Worm (Caenorhabditis elegans) whole organism, L4 larva: ENCODE measurements around the gene clu-1.

ENCODE experiments used
- R02D3.7 ChIP-seq: fragments of 150-350 bp; sonication (generic microtip); optimal IDR thresholded peaks from 3 replicates; lab custom pipeline; 2014; ENCODE audit warnings: missing biosample characterization, missing genetic modification characterization
- T26A8.4 ChIP-seq: fragments of 200-800 bp; sonication (Bioruptor generic); IDR thresholded peaks from 2 replicates; pipeline ENCODE4 v1.3.6; 2022; ENCODE audit warnings: missing genetic modification characterization, missing compliant biosample characterization
- Y48G9A.11 ChIP-seq: fragments of 200-800 bp; sonication (Bioruptor generic); IDR thresholded peaks from 2 replicates; pipeline ENCODE4 v1.3.6; 2022; ENCODE audit warnings: missing genetic modification reagents, missing genetic modification characterization, missing compliant biosample characterization
- ama-1 ChIP-seq: fragments of 150-350 bp; optimal IDR thresholded peaks from 2 replicates; lab custom pipeline; 2014; ENCODE audit warnings: inconsistent platforms, mixed read lengths
- ceh-20 ChIP-seq: fragments of 200-800 bp; sonication (Bioruptor generic); IDR thresholded peaks from 2 replicates; pipeline ENCODE4 v1.3.6; 2022; ENCODE audit warnings: missing genetic modification reagents, missing genetic modification characterization, missing compliant biosample characterization
- ceh-28 ChIP-seq: fragments of 150-350 bp; optimal IDR thresholded peaks from 2 replicates; lab custom pipeline; 2014; ENCODE audit warnings: missing biosample characterization, missing genetic modification reagents, missing genetic modification characterization
- ceh-44 ChIP-seq: fragments of 200-800 bp; sonication (Bioruptor generic); IDR thresholded peaks from 2 replicates; pipeline ENCODE4 v1.3.6; 2022; ENCODE audit warnings: missing genetic modification reagents, missing genetic modification characterization, missing compliant biosample characterization
- ceh-62 ChIP-seq: sonication (generic microtip); optimal IDR thresholded peaks from 2 replicates; lab custom pipeline; 2017; ENCODE audit warnings: missing biosample characterization, missing genetic modification characterization
- daf-12 ChIP-seq: fragments of 150-350 bp; optimal IDR thresholded peaks from 2 replicates; lab custom pipeline; 2014; ENCODE audit warnings: missing biosample characterization, missing genetic modification reagents, missing genetic modification characterization
- daf-16 ChIP-seq, 3 experiments: sonication (generic microtip); optimal IDR thresholded peaks; 2 replicates each; lab custom pipeline; 2016 to 2017; ENCODE audit warnings: missing genetic modification characterization in 3 of 3, missing genetic modification reagents in 3 of 3, mild to moderate bottlenecking in 2 of 3, missing compliant biosample characterization in 2 of 3, missing biosample characterization in 1 of 3, moderate library complexity in 1 of 3
- dmd-6 ChIP-seq: fragments of 200-800 bp; sonication (Bioruptor generic); IDR thresholded peaks from 2 replicates; pipeline ENCODE4 v1.3.6; 2022; ENCODE audit warnings: missing genetic modification reagents, missing genetic modification characterization, missing compliant biosample characterization
- dmd-8 ChIP-seq: fragments of 200-800 bp; sonication (Bioruptor generic); IDR thresholded peaks from 2 replicates; pipeline ENCODE4 v1.3.6; 2022; ENCODE audit warnings: missing genetic modification characterization, missing compliant biosample characterization
- dpl-1 ChIP-seq: fragments of 150-350 bp; optimal IDR thresholded peaks from 2 replicates; lab custom pipeline; 2014; ENCODE audit warnings: missing biosample characterization, missing genetic modification reagents, missing genetic modification characterization
- dve-1 ChIP-seq: sonication (generic microtip); optimal IDR thresholded peaks from 2 replicates; lab custom pipeline; 2017; ENCODE audit warnings: antibody characterized with exemption, mild to moderate bottlenecking, missing genetic modification characterization, missing compliant biosample characterization; ENCODE audit not compliant: insufficient read depth
- gei-8 ChIP-seq: fragments of 200-800 bp; sonication (Bioruptor generic); optimal IDR thresholded peaks from 2 replicates; lab custom pipeline; 2018; ENCODE audit warnings: mild to moderate bottlenecking, missing genetic modification characterization, missing compliant biosample characterization
- hif-1 ChIP-seq, 2 experiments: sonication (generic microtip); optimal IDR thresholded peaks; 2 replicates each; lab custom pipeline; 2016 to 2017; ENCODE audit warnings: missing compliant biosample characterization in 2 of 2, missing genetic modification characterization in 2 of 2, missing genetic modification reagents in 2 of 2, missing genotype in 2 of 2, mild to moderate bottlenecking in 1 of 2
- hlh-30 ChIP-seq: sonication (generic microtip); optimal IDR thresholded peaks from 2 replicates; lab custom pipeline; 2017; ENCODE audit warnings: antibody characterized with exemption, mild to moderate bottlenecking, missing genetic modification characterization, missing compliant biosample characterization; ENCODE audit not compliant: insufficient read depth
- lin-13 ChIP-seq: fragments of 150-350 bp; optimal IDR thresholded peaks from 2 replicates; lab custom pipeline; 2014; ENCODE audit warnings: missing biosample characterization, missing genetic modification reagents, missing genetic modification characterization
- lin-38 ChIP-seq: fragments of 200-800 bp; sonication (Bioruptor generic); IDR thresholded peaks from 2 replicates; pipeline ENCODE4 v1.3.6; 2022; ENCODE audit warnings: missing genetic modification reagents, missing genetic modification characterization, missing compliant biosample characterization
- lin-39 ChIP-seq: fragments of 150-350 bp; optimal IDR thresholded peaks from 2 replicates; lab custom pipeline; 2014; ENCODE audit warnings: missing biosample characterization, missing genetic modification reagents, missing genetic modification characterization
- lsy-2 ChIP-seq, 2 experiments: fragments of 150-350 bp in 1 of 2; sonication (generic microtip) in 1 of 2; optimal IDR thresholded peaks; 2 replicates each; lab custom pipeline; 2014 to 2017; ENCODE audit warnings: missing biosample characterization in 2 of 2, missing genetic modification characterization in 2 of 2
- madf-9 ChIP-seq: fragments of 200-800 bp; sonication (Bioruptor generic); conservative IDR thresholded peaks from 2 replicates; pipeline ENCODE4 v1.3.6; 2022; ENCODE audit warnings: missing genetic modification reagents, missing genetic modification characterization, missing compliant biosample characterization
- mdt-29 ChIP-seq: fragments of 200-800 bp; sonication (Bioruptor generic); IDR thresholded peaks from 2 replicates; pipeline ENCODE4 v1.3.6; 2022; ENCODE audit warnings: missing genetic modification reagents, missing genetic modification characterization, missing compliant biosample characterization
- mep-1 ChIP-seq: fragments of 150-350 bp; sonication (generic microtip); optimal IDR thresholded peaks from 3 replicates; lab custom pipeline; 2014; ENCODE audit warnings: missing biosample characterization, missing genetic modification characterization
- mes-2 ChIP-seq: sonication (generic microtip); optimal IDR thresholded peaks from 2 replicates; lab custom pipeline; 2016; ENCODE audit warnings: missing genotype, mild to moderate bottlenecking, missing genetic modification characterization, missing compliant biosample characterization; ENCODE audit not compliant: poor library complexity, severe bottlenecking
- mxl-3 ChIP-seq: fragments of 200-800 bp; sonication (Bioruptor generic); optimal IDR thresholded peaks from 2 replicates; lab custom pipeline; 2018; ENCODE audit warnings: mild to moderate bottlenecking, missing genetic modification characterization, missing compliant biosample characterization
- nhr-11 ChIP-seq: fragments of 150-350 bp; optimal IDR thresholded peaks from 2 replicates; lab custom pipeline; 2014; ENCODE audit warnings: missing biosample characterization, missing genetic modification characterization
- nhr-28 ChIP-seq: fragments of 150-350 bp; optimal IDR thresholded peaks from 2 replicates; lab custom pipeline; 2014; ENCODE audit warnings: missing biosample characterization, missing genetic modification characterization
- nhr-48 ChIP-seq: sonication (generic microtip); optimal IDR thresholded peaks from 2 replicates; lab custom pipeline; 2016; ENCODE audit warnings: mild to moderate bottlenecking, missing genetic modification characterization, missing compliant biosample characterization
- nhr-6 ChIP-seq: fragments of 150-350 bp; optimal IDR thresholded peaks from 2 replicates; lab custom pipeline; 2014; ENCODE audit warnings: missing biosample characterization, missing genetic modification characterization
- nhr-76 ChIP-seq: fragments of 150-350 bp; optimal IDR thresholded peaks from 2 replicates; lab custom pipeline; 2014; ENCODE audit warnings: missing biosample characterization, missing genetic modification characterization
- pha-4 ChIP-seq, 2 experiments: fragments of 150-350 bp in 1 of 2; fragments of 200-800 bp in 1 of 2; sonication (Bioruptor generic) in 1 of 2; IDR thresholded peaks in 1 of 2; optimal IDR thresholded peaks in 1 of 2; 2 replicates each; pipeline versions ENCODE4 v1.3.6 to Lab custom; 2014 to 2022; ENCODE audit warnings: missing genetic modification characterization in 2 of 2, missing genetic modification reagents in 2 of 2, missing biosample characterization in 1 of 2, missing compliant biosample characterization in 1 of 2
- php-3 ChIP-seq: fragments of 200-800 bp; sonication (Bioruptor generic); IDR thresholded peaks from 2 replicates; pipeline ENCODE4 v1.3.6; 2022; ENCODE audit warnings: missing genetic modification reagents, missing genetic modification characterization, missing compliant biosample characterization
- pqm-1 ChIP-seq: sonication (generic microtip); optimal IDR thresholded peaks from 2 replicates; lab custom pipeline; 2017; ENCODE audit warnings: missing biosample characterization, missing genetic modification characterization
- saeg-2 ChIP-seq: fragments of 200-800 bp; sonication (Bioruptor generic); IDR thresholded peaks from 2 replicates; pipeline ENCODE4 v1.3.6; 2022; ENCODE audit warnings: missing genetic modification reagents, missing genetic modification characterization, missing compliant biosample characterization
- snpc-4 ChIP-seq: fragments of 150-350 bp; optimal IDR thresholded peaks from 2 replicates; lab custom pipeline; 2014; ENCODE audit warnings: missing biosample characterization, missing genetic modification characterization
- spr-3 ChIP-seq: fragments of 200-800 bp; sonication (Bioruptor generic); optimal IDR thresholded peaks from 2 replicates; lab custom pipeline; 2018; ENCODE audit warnings: mild to moderate bottlenecking, missing genetic modification characterization, missing compliant biosample characterization
- tra-1 ChIP-seq: fragments of 200-800 bp; sonication (Bioruptor generic); IDR thresholded peaks from 2 replicates; pipeline ENCODE4 v1.3.6; 2022; ENCODE audit warnings: missing genetic modification reagents, missing genetic modification characterization, missing compliant biosample characterization
- unc-130 ChIP-seq: sonication (generic microtip); optimal IDR thresholded peaks from 2 replicates; lab custom pipeline; 2016; ENCODE audit warnings: missing genetic modification reagents, missing genetic modification characterization, missing compliant biosample characterization
- unc-39 ChIP-seq: sonication (generic microtip); optimal IDR thresholded peaks from 2 replicates; lab custom pipeline; 2017; ENCODE audit warnings: missing biosample characterization, missing genetic modification characterization
- zag-1 ChIP-seq: fragments of 150-350 bp; optimal IDR thresholded peaks from 2 replicates; lab custom pipeline; 2014; ENCODE audit warnings: missing biosample characterization, missing genetic modification characterization
- zip-2 ChIP-seq: fragments of 150-350 bp; optimal IDR thresholded peaks from 2 replicates; lab custom pipeline; 2014; ENCODE audit warnings: missing biosample characterization, missing genetic modification characterization
- ztf-11 ChIP-seq: fragments of 150-350 bp; optimal IDR thresholded peaks from 2 replicates; lab custom pipeline; 2014; ENCODE audit warnings: missing biosample characterization, missing genetic modification characterization
- ztf-7 ChIP-seq: fragments of 150-350 bp; optimal IDR thresholded peaks from 2 replicates; lab custom pipeline; 2014; ENCODE audit warnings: missing biosample characterization, missing genetic modification characterization

Gene clu-1

ce11 chrIII:9542280-9542679 is 21.0 kb upstream of the clu-1 start, which contains the start of gene mut-7:
mut-7 (minus strand) TSS chrIII:9542380.
- TF ChIP-seq pha-4 (GFP tag; IDR thresholded peaks at IDR 0.05; lab: Robert Waterston, UW) (no peak), pha-4 (tag; optimal IDR thresholded peaks at IDR 0.05; lab: Kevin White, UChicago) (no peak), Y48G9A.11 (no peak), ceh-44 (GFP tag; lab: Robert Waterston, UW) (no peak), tra-1 (GFP tag; lab: Robert Waterston, UW) (no peak), mxl-3 (no peak), ama-1 (no peak), ztf-7 (tag; lab: Kevin White, UChicago) (no peak), T26A8.4 (no peak), dmd-8 (GFP tag; lab: Robert Waterston, UW) (no peak), mdt-29 (GFP tag; lab: Robert Waterston, UW) (no peak), madf-9 (no peak), lin-38 (GFP tag; lab: Robert Waterston, UW) (no peak), unc-130 (GFP tag; lab: Kevin White, UChicago) (no peak), ceh-20 (GFP tag; lab: Robert Waterston, UW) (no peak), zag-1 (no peak), saeg-2 (GFP tag; lab: Robert Waterston, UW) (no peak), R02D3.7 (no peak)

ce11 chrIII:9538655-9539155 is 17.4 kb upstream of the clu-1 start, which contains the start of gene ZK1098.3:
ZK1098.3 (minus strand) TSS chrIII:9538705.
- TF ChIP-seq zip-2 (tag; lab: Kevin White, UChicago) (no peak), spr-3 (GFP tag; lab: Kevin White, UChicago) (no peak), ceh-28 (tag; lab: Kevin White, UChicago) (peak; percentile 47), daf-12 (no peak), ceh-62 (tag; lab: Kevin White, UChicago) (no peak), dmd-6 (no peak), lsy-2 (tag; optimal IDR thresholded peaks at IDR 0.05; lab: Kevin White, UChicago) (peak in 1 of 2 experiments; percentile 38), unc-130 (GFP tag; lab: Kevin White, UChicago) (no peak), lin-13 (no peak), ztf-11 (no peak), nhr-6 (no peak), nhr-48 (no peak), lin-39 (no peak), gei-8 (GFP tag; lab: Kevin White, UChicago) (no peak), unc-39 (no peak), nhr-28 (peak; percentile 2), daf-16 (GFP tag; optimal IDR thresholded peaks at IDR 0.05; lab: Kevin White, UChicago) (no peak), daf-16 (tag; optimal IDR thresholded peaks at IDR 0.05; lab: Kevin White, UChicago) (peak; percentile 48), php-3 (no peak)
- TF ChIP-seq, all 104 proteins: peak for 4

- TF ChIP-seq lin-38 (GFP tag; lab: Robert Waterston, UW): peak; percentile 29
Observed at ce11 chrIII:9534193-9534592, 12.9 kb upstream of the clu-1 start.

ce11 chrIII:9528824-9529223 is 7.6 kb upstream of the clu-1 start, which contains the start of gene ZK1098.2:
ZK1098.2 (plus strand) TSS chrIII:9529159.
- peak; percentile 37 for TF ChIP-seq dpl-1 (GFP tag; lab: Kevin White, UChicago)
- no peak for TF ChIP-seq snpc-4 (tag; lab: Kevin White, UChicago)
- peak; percentile 18 for TF ChIP-seq dve-1
- TF ChIP-seq lin-38 (GFP tag; lab: Robert Waterston, UW): peak; percentile 51
- TF ChIP-seq pqm-1 (tag; lab: Kevin White, UChicago): no peak
- no peak for TF ChIP-seq nhr-11 (tag; lab: Kevin White, UChicago)
- peak; percentile 68 for TF ChIP-seq hlh-30 (tag; lab: Kevin White, UChicago)
- TF ChIP-seq mes-2 (tag; lab: Kevin White, UChicago): peak; percentile 51
- TF ChIP-seq lsy-2 (tag; optimal IDR thresholded peaks at IDR 0.05; lab: Kevin White, UChicago): peak in 1 of 2 experiments; percentile 62
- no peak for TF ChIP-seq nhr-76 (tag; lab: Kevin White, UChicago)
- TF ChIP-seq hif-1 (tag; optimal IDR thresholded peaks at IDR 0.05; lab: Kevin White, UChicago): peak in 1 of 2 experiments; percentile 50
- peak; percentile 11 for TF ChIP-seq mep-1 (tag; lab: Kevin White, UChicago)
